Worm (Caenorhabditis elegans) whole organism, young adult: ENCODE measurements around the gene gei-8.

Experiments
- B0019.2 ChIP-seq: fragments of 200-800 bp; sonication (Bioruptor generic); conservative IDR thresholded peaks from 2 replicates; pipeline ENCODE4 v1.3.6; 2022; ENCODE audit warnings: missing genetic modification reagents, missing genetic modification characterization, missing compliant biosample characterization
- B0035.1 ChIP-seq: sonication (generic microtip); optimal IDR thresholded peaks from 2 replicates; lab custom pipeline; 2016; ENCODE audit warnings: missing genetic modification characterization, mild to moderate bottlenecking, missing compliant biosample characterization, missing genotype, missing genetic modification reagents
- C06A6.2 ChIP-seq: fragments of 200-800 bp; sonication (Bioruptor generic); conservative IDR thresholded peaks from 2 replicates; pipeline ENCODE4 v1.3.6; 2022; ENCODE audit warnings: missing genetic modification characterization, missing compliant biosample characterization
- F37B4.10 ChIP-seq: fragments of 200-800 bp; sonication (Bioruptor generic); IDR thresholded peaks from 2 replicates; pipeline ENCODE4 v1.3.6; 2022; ENCODE audit warnings: missing genetic modification characterization, missing compliant biosample characterization
- F55B11.4 ChIP-seq: sonication (generic microtip); optimal IDR thresholded peaks from 2 replicates; lab custom pipeline; 2016; ENCODE audit warnings: missing compliant biosample characterization, missing genetic modification characterization, borderline replicate concordance; ENCODE audit not compliant: insufficient read depth
- K12H6.12 ChIP-seq: fragments of 200-800 bp; sonication (Bioruptor generic); optimal IDR thresholded peaks from 2 replicates; lab custom pipeline; 2018; ENCODE audit warnings: mild to moderate bottlenecking, missing genetic modification characterization, missing compliant biosample characterization
- Y53G8AR.9 ChIP-seq: fragments of 200-800 bp; sonication (Bioruptor generic); conservative IDR thresholded peaks from 2 replicates; pipeline ENCODE4 v1.3.6; 2022; ENCODE audit warnings: missing genetic modification reagents, missing genetic modification characterization, missing compliant biosample characterization
- Y56A3A.18 ChIP-seq: fragments of 200-800 bp; sonication (Bioruptor generic); IDR thresholded peaks from 2 replicates; pipeline ENCODE4 v1.3.6; 2022; ENCODE audit warnings: missing genetic modification reagents, missing genetic modification characterization, missing compliant biosample characterization
- ZK185.1 ChIP-seq: sonication (generic microtip); optimal IDR thresholded peaks from 2 replicates; lab custom pipeline; 2016; ENCODE audit warnings: mild to moderate bottlenecking, missing genetic modification characterization, missing compliant biosample characterization; ENCODE audit not compliant: poor library complexity, severe bottlenecking
- ama-1 ChIP-seq, 3 experiments: fragments of 150-350 bp in 1 of 3; sonication (generic microtip) in 2 of 3; optimal IDR thresholded peaks; 2 replicates each; lab custom pipeline; 2014 to 2018; ENCODE audit warnings: missing biosample characterization in 2 of 3, missing genetic modification characterization in 2 of 3, missing genetic modification reagents in 2 of 3
- aptf-2 ChIP-seq: fragments of 200-800 bp; sonication (Bioruptor generic); conservative IDR thresholded peaks from 2 replicates; pipeline ENCODE4 v1.3.6; 2022; ENCODE audit warnings: missing genetic modification reagents, missing genetic modification characterization, missing compliant biosample characterization
- athp-1 ChIP-seq: sonication (generic microtip); optimal IDR thresholded peaks from 2 replicates; lab custom pipeline; 2017; ENCODE audit warnings: mild to moderate bottlenecking, missing genetic modification characterization, missing compliant biosample characterization
- attf-3 ChIP-seq: fragments of 200-800 bp; sonication (Bioruptor generic); conservative IDR thresholded peaks from 2 replicates; pipeline ENCODE4 v1.3.6; 2022; ENCODE audit warnings: missing genetic modification reagents, missing genetic modification characterization, missing compliant biosample characterization
- bed-1 ChIP-seq: fragments of 200-800 bp; sonication (Bioruptor generic); IDR thresholded peaks from 2 replicates; pipeline ENCODE4 v1.3.6; 2022; ENCODE audit warnings: missing genetic modification reagents, missing genetic modification characterization, missing compliant biosample characterization
- ccch-3 ChIP-seq: fragments of 200-800 bp; sonication (Bioruptor generic); optimal IDR thresholded peaks from 2 replicates; lab custom pipeline; 2018; ENCODE audit warnings: mild to moderate bottlenecking, missing genetic modification characterization, missing compliant biosample characterization
- ceh-79 ChIP-seq: sonication (generic microtip); optimal IDR thresholded peaks from 2 replicates; lab custom pipeline; 2017; ENCODE audit warnings: mild to moderate bottlenecking, missing genetic modification characterization, missing compliant biosample characterization
- die-1 ChIP-seq: sonication (generic microtip); optimal IDR thresholded peaks from 2 replicates; lab custom pipeline; 2016; ENCODE audit warnings: missing genotype, mild to moderate bottlenecking, missing genetic modification characterization, missing compliant biosample characterization
- dox-1 ChIP-seq: fragments of 200-800 bp; sonication (Bioruptor generic); IDR thresholded peaks from 2 replicates; pipeline ENCODE4 v1.3.6; 2022; ENCODE audit warnings: missing genetic modification reagents, missing genetic modification characterization, missing compliant biosample characterization
- dpff-1 ChIP-seq: sonication (generic microtip); optimal IDR thresholded peaks from 2 replicates; lab custom pipeline; 2017; ENCODE audit warnings: mild to moderate bottlenecking, missing genetic modification characterization, missing compliant biosample characterization
- egl-44 ChIP-seq: fragments of 200-800 bp; sonication (Bioruptor generic); IDR thresholded peaks from 2 replicates; pipeline ENCODE4 v1.3.6; 2022; ENCODE audit warnings: missing genetic modification reagents, missing genetic modification characterization, missing compliant biosample characterization
- egrh-3 ChIP-seq: fragments of 200-800 bp; sonication (Bioruptor generic); IDR thresholded peaks from 2 replicates; pipeline ENCODE4 v1.3.6; 2022; ENCODE audit warnings: missing genetic modification reagents, missing genetic modification characterization, missing compliant biosample characterization
- fkh-3 ChIP-seq: sonication (generic microtip); optimal IDR thresholded peaks from 2 replicates; lab custom pipeline; 2016; ENCODE audit warnings: mild to moderate bottlenecking, missing genetic modification characterization, missing compliant biosample characterization
- him-1 ChIP-seq: sonication (generic microtip); optimal IDR thresholded peaks from 2 replicates; lab custom pipeline; 2016; ENCODE audit warnings: missing genotype, missing genetic modification reagents, missing genetic modification characterization, missing compliant biosample characterization
- hmg-1.2 ChIP-seq: fragments of 200-800 bp; sonication (Bioruptor generic); IDR thresholded peaks from 2 replicates; pipeline ENCODE4 v1.3.6; 2022; ENCODE audit warnings: missing genetic modification reagents, missing genetic modification characterization, missing compliant biosample characterization
- hrde-1 ChIP-seq: sonication (generic microtip); optimal IDR thresholded peaks from 2 replicates; lab custom pipeline; 2016; ENCODE audit warnings: missing genetic modification characterization, mild to moderate bottlenecking, missing compliant biosample characterization, moderate library complexity, missing genotype, missing genetic modification reagents, borderline replicate concordance
- let-526 ChIP-seq: fragments of 200-800 bp; sonication (Bioruptor generic); IDR thresholded peaks from 2 replicates; pipeline ENCODE4 v1.3.6; 2022; ENCODE audit warnings: missing genetic modification reagents, missing genetic modification characterization, missing compliant biosample characterization
- lin-35 ChIP-seq, 3 experiments: fragments of 150-350 bp in 2 of 3; sonication (generic microtip) in 1 of 3; optimal IDR thresholded peaks; 2 replicates each; lab custom pipeline; 2014 to 2018; ENCODE audit warnings: missing biosample characterization in 3 of 3, missing genetic modification characterization in 3 of 3, missing genetic modification reagents in 3 of 3
- lin-40 ChIP-seq: sonication (generic microtip); optimal IDR thresholded peaks from 2 replicates; lab custom pipeline; 2016; ENCODE audit warnings: missing genetic modification characterization, mild to moderate bottlenecking, missing compliant biosample characterization, missing genotype, missing genetic modification reagents
- lsl-1 ChIP-seq: fragments of 200-800 bp; sonication (Bioruptor generic); optimal IDR thresholded peaks from 2 replicates; lab custom pipeline; 2018; ENCODE audit warnings: mild to moderate bottlenecking, missing genetic modification characterization, moderate library complexity, missing compliant biosample characterization
- lsy-27 ChIP-seq: sonication (generic microtip); optimal IDR thresholded peaks from 2 replicates; lab custom pipeline; 2017; ENCODE audit warnings: missing genetic modification characterization, mild to moderate bottlenecking, missing compliant biosample characterization, antibody characterized with exemption, missing genotype, borderline replicate concordance; ENCODE audit not compliant: insufficient read depth
- madf-8 ChIP-seq: fragments of 200-800 bp; sonication (Bioruptor generic); conservative IDR thresholded peaks from 2 replicates; pipeline ENCODE4 v1.3.6; 2022; ENCODE audit warnings: missing genetic modification reagents, missing genetic modification characterization, missing compliant biosample characterization
- nhr-120 ChIP-seq: fragments of 200-800 bp; sonication (Bioruptor generic); IDR thresholded peaks from 2 replicates; pipeline ENCODE4 v1.3.6; 2022; ENCODE audit warnings: missing genetic modification characterization, missing compliant biosample characterization
- nhr-80 ChIP-seq: sonication (generic microtip); optimal IDR thresholded peaks from 2 replicates; lab custom pipeline; 2016; ENCODE audit warnings: missing genetic modification characterization, missing compliant biosample characterization
- pha-4 ChIP-seq: fragments of 150-350 bp; sonication (generic microtip); optimal IDR thresholded peaks from 2 replicates; lab custom pipeline; 2014; ENCODE audit warnings: missing biosample characterization, missing genetic modification reagents, missing genetic modification characterization
- repo-1 ChIP-seq: sonication (generic microtip); optimal IDR thresholded peaks from 2 replicates; lab custom pipeline; 2017; ENCODE audit warnings: mild to moderate bottlenecking, missing genetic modification characterization, missing compliant biosample characterization
- rpc-1 ChIP-seq, 2 experiments: fragments of 150-350 bp in 1 of 2; sonication (generic microtip) in 1 of 2; optimal IDR thresholded peaks; 2 replicates each; lab custom pipeline; 2014 to 2018; ENCODE audit warnings: missing biosample characterization in 1 of 2, missing genetic modification characterization in 1 of 2, missing genetic modification reagents in 1 of 2, missing genotype in 1 of 2
- sdz-38 ChIP-seq: sonication (generic microtip); optimal IDR thresholded peaks from 2 replicates; lab custom pipeline; 2016; ENCODE audit warnings: missing genotype, missing genetic modification characterization, missing compliant biosample characterization
- snpc-4 ChIP-seq, 5 experiments: fragments of 150-350 bp in 1 of 5; sonication (generic microtip) in 4 of 5; optimal IDR thresholded peaks; 2 replicates each; lab custom pipeline; 2014 to 2018; ENCODE audit warnings: missing genetic modification characterization in 5 of 5, missing biosample characterization in 3 of 5, antibody characterized with exemption in 2 of 5, mild to moderate bottlenecking in 2 of 5, missing compliant biosample characterization in 2 of 5, missing genotype in 2 of 5, moderate library complexity in 2 of 5, missing genetic modification reagents in 1 of 5
- somi-1 ChIP-seq: fragments of 200-800 bp; sonication (Bioruptor generic); optimal IDR thresholded peaks from 2 replicates; lab custom pipeline; 2018; ENCODE audit warnings: mild to moderate bottlenecking, missing genetic modification characterization, missing compliant biosample characterization
- sptf-2 ChIP-seq: fragments of 200-800 bp; sonication (Bioruptor generic); optimal IDR thresholded peaks from 2 replicates; lab custom pipeline; 2018; ENCODE audit warnings: mild to moderate bottlenecking, missing genetic modification characterization, missing compliant biosample characterization
- tbx-9 ChIP-seq: sonication (generic microtip); optimal IDR thresholded peaks from 2 replicates; lab custom pipeline; 2016; ENCODE audit warnings: borderline replicate concordance, missing genetic modification characterization, inconsistent platforms, missing compliant biosample characterization
- unc-130 ChIP-seq: sonication (generic microtip); optimal IDR thresholded peaks from 2 replicates; lab custom pipeline; 2016; ENCODE audit warnings: missing genetic modification reagents, missing genetic modification characterization, missing compliant biosample characterization
- zfh-2 ChIP-seq: fragments of 200-800 bp; sonication (Bioruptor generic); conservative IDR thresholded peaks from 2 replicates; pipeline ENCODE4 v1.3.6; 2022; ENCODE audit warnings: missing genetic modification reagents, missing genetic modification characterization, missing compliant biosample characterization
- ztf-22 ChIP-seq: fragments of 200-800 bp; sonication (Bioruptor generic); optimal IDR thresholded peaks from 2 replicates; lab custom pipeline; 2018; ENCODE audit warnings: mild to moderate bottlenecking, missing genetic modification characterization, moderate library complexity, missing compliant biosample characterization
- ztf-26 ChIP-seq: sonication (generic microtip); optimal IDR thresholded peaks from 2 replicates; lab custom pipeline; 2017; ENCODE audit warnings: missing genetic modification characterization, missing compliant biosample characterization
- ztf-6 ChIP-seq: fragments of 200-800 bp; sonication (Bioruptor generic); IDR thresholded peaks from 2 replicates; pipeline ENCODE4 v1.3.6; 2022; ENCODE audit warnings: missing genetic modification reagents, missing genetic modification characterization, missing compliant biosample characterization

gei-8 gene

DNA sequence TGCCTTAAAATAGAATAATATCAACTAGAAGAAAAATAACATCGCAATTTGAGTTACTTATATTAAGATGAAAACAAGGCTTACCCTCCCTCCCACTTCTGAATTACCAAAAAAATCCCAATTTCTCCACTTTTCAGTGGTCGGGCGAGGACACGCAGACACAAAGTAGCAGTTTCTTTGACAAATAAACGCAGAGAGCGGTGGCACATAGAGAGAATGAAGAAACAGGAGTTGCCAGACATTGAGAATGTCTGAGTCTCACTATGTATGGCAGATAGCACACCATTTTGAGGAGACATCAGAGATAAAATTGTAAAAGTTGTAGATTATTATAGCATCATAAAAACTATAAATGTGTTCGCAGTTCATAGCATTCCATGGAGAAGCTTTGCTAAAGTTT is 4.2 kb upstream of the gei-8 start (continued):
- TF ChIP-seq tbx-9 (tag; lab: Kevin White, UChicago) = no peak
- TF ChIP-seq pha-4 (tag; lab: Kevin White, UChicago) = no peak
- TF ChIP-seq unc-130 (GFP tag; lab: Kevin White, UChicago) = no peak
- no peak for TF ChIP-seq F55B11.4 (tag; lab: Kevin White, UChicago)
- TF ChIP-seq B0019.2 (GFP tag; lab: Robert Waterston, UW) = no peak
- TF ChIP-seq let-526 (GFP tag; lab: Robert Waterston, UW) = no peak
- TF ChIP-seq sptf-2 (GFP tag; lab: Kevin White, UChicago) = no peak
- no peak for TF ChIP-seq ccch-3
- no peak for TF ChIP-seq fkh-3
- TF ChIP-seq him-1 = no peak
- no peak for TF ChIP-seq nhr-120 (GFP tag; lab: Robert Waterston, UW)
- TF ChIP-seq ama-1 (optimal IDR thresholded peaks at IDR 0.05; lab: Kevin White, UChicago) = no peak
- no peak for TF ChIP-seq ama-1 (GFP tag; optimal IDR thresholded peaks at IDR 0.05; lab: Kevin White, UChicago)
- no peak for TF ChIP-seq lsl-1 (GFP tag; lab: Kevin White, UChicago)
- no peak for TF ChIP-seq B0035.1 (tag; lab: Kevin White, UChicago)
- no peak for TF ChIP-seq snpc-4 (GFP tag; optimal IDR thresholded peaks at IDR 0.05; lab: Kevin White, UChicago)
- peak in 1 of 4 experiments; percentile 5 for TF ChIP-seq snpc-4 (tag; optimal IDR thresholded peaks at IDR 0.05; lab: Kevin White, UChicago)
- no peak for TF ChIP-seq F37B4.10 (GFP tag; lab: Robert Waterston, UW)
- no peak for TF ChIP-seq lsy-27 (tag; lab: Kevin White, UChicago)
- TF ChIP-seq egl-44 = no peak
- TF ChIP-seq C06A6.2 = no peak
- no peak for TF ChIP-seq ztf-6 (GFP tag; lab: Robert Waterston, UW)
- TF ChIP-seq nhr-80 (tag; lab: Kevin White, UChicago) = peak; percentile 40
- peak; percentile 58 for TF ChIP-seq lin-40 (tag; lab: Kevin White, UChicago)
- TF ChIP-seq attf-3 (GFP tag; lab: Robert Waterston, UW) = no peak
- TF ChIP-seq K12H6.12 (tag; lab: Kevin White, UChicago) = peak; percentile 24
- TF ChIP-seq hrde-1 = no peak
- no peak for TF ChIP-seq ztf-26
- no peak for TF ChIP-seq bed-1
- TF ChIP-seq madf-8 (GFP tag; lab: Robert Waterston, UW) = no peak
- TF ChIP-seq, all 124 proteins: peak for 9

ce11 chrIII:8124323-8124722 is 3.3 kb upstream of the gei-8 start:
- TF ChIP-seq ceh-79 (tag; lab: Kevin White, UChicago) (no peak), unc-130 (GFP tag; lab: Kevin White, UChicago) (no peak), Y56A3A.18 (GFP tag; lab: Robert Waterston, UW) (no peak), rpc-1 (optimal IDR thresholded peaks at IDR 0.05; lab: Kevin White, UChicago) (no peak), rpc-1 (tag; optimal IDR thresholded peaks at IDR 0.05; lab: Kevin White, UChicago) (no peak), ztf-26 (no peak), repo-1 (no peak), egrh-3 (GFP tag; lab: Robert Waterston, UW) (no peak), ztf-6 (GFP tag; lab: Robert Waterston, UW) (no peak), zfh-2 (GFP tag; lab: Robert Waterston, UW) (no peak), ztf-22 (GFP tag; lab: Kevin White, UChicago) (no peak), athp-1 (tag; lab: Kevin White, UChicago) (no peak), dpff-1 (tag; lab: Kevin White, UChicago) (no peak), Y53G8AR.9 (GFP tag; lab: Robert Waterston, UW) (no peak), ama-1 (optimal IDR thresholded peaks at IDR 0.05; lab: Kevin White, UChicago) (no peak), ama-1 (GFP tag; optimal IDR thresholded peaks at IDR 0.05; lab: Kevin White, UChicago) (no peak), madf-8 (GFP tag; lab: Robert Waterston, UW) (no peak), sdz-38 (tag; lab: Kevin White, UChicago) (no peak), dox-1 (GFP tag; lab: Robert Waterston, UW) (no peak), ZK185.1 (tag; lab: Kevin White, UChicago) (no peak), aptf-2 (GFP tag; lab: Robert Waterston, UW) (no peak), nhr-80 (tag; lab: Kevin White, UChicago) (peak; percentile 62), somi-1 (GFP tag; lab: Kevin White, UChicago) (peak; percentile 34), sptf-2 (GFP tag; lab: Kevin White, UChicago) (no peak), K12H6.12 (tag; lab: Kevin White, UChicago) (no peak), hmg-1.2 (peak; percentile 63; the same call in 1 of the 2 replicates), die-1 (tag; lab: Kevin White, UChicago) (no peak), lin-35 (GFP tag; optimal IDR thresholded peaks at IDR 0.05; lab: Kevin White, UChicago) (peak in 1 of 3 experiments; percentile 49)
